Worm (Caenorhabditis elegans): Measurements from ENCODE around the gene C12D8.20.
A peak's percentile ranks its signal among the peaks of the same experiment; 100 is the strongest.

The C12D8.20 gene

ce11 chrV:10246443-10246885 is 24.4 kb downstream of the C12D8.20 start:
- no peak for TF ChIP-seq ceh-48 (tag; optimal IDR thresholded peaks at IDR 0.05)
- no peak for TF ChIP-seq sdc-2 (tag; optimal IDR thresholded peaks at IDR 0.05)
- TF ChIP-seq lin-11 (tag; optimal IDR thresholded peaks at IDR 0.05) = no peak
- TF ChIP-seq unc-42 (tag; optimal IDR thresholded peaks at IDR 0.05) = peak; percentile 17
- TF ChIP-seq pat-9 (tag; optimal IDR thresholded peaks at IDR 0.05) = no peak
- TF ChIP-seq hlh-30 (tag; optimal IDR thresholded peaks at IDR 0.05; ENCODE audit: insufficient read depth) = peak; percentile 2
- TF ChIP-seq ceh-34 (tag; optimal IDR thresholded peaks at IDR 0.05) = no peak

- TF ChIP-seq rnt-1 (tag; optimal IDR thresholded peaks at IDR 0.05) (no peak), unc-86 (tag; optimal IDR thresholded peaks at IDR 0.05) (no peak)
Observed at ce11 chrV:10246967-10247366, 24.9 kb downstream of the C12D8.20 start.

- TF ChIP-seq pat-9 (tag; optimal IDR thresholded peaks at IDR 0.05) (no peak), nhr-232 (tag; optimal IDR thresholded peaks at IDR 0.05) (no peak), unc-42 (tag; optimal IDR thresholded peaks at IDR 0.05) (no peak), ceh-22 (tag; optimal IDR thresholded peaks at IDR 0.05) (no peak), nhr-11 (tag; optimal IDR thresholded peaks at IDR 0.05) (no peak), pax-1 (tag; optimal IDR thresholded peaks at IDR 0.05) (no peak), unc-86 (tag; optimal IDR thresholded peaks at IDR 0.05) (no peak), fkh-10 (GFP tag; optimal IDR thresholded peaks at IDR 0.05) (no peak), F13H6.1 (tag; optimal IDR thresholded peaks at IDR 0.05) (no peak), ceh-24 (tag; optimal IDR thresholded peaks at IDR 0.05) (no peak), pqm-1 (tag; optimal IDR thresholded peaks at IDR 0.05) (no peak), fax-1 (tag; optimal IDR thresholded peaks at IDR 0.05) (no peak), hlh-8 (tag; optimal IDR thresholded peaks at IDR 0.05) (no peak)
Observed at ce11 chrV:10247673-10248239, 25.6 kb downstream of the C12D8.20 start.

ce11 chrV:10248255-10248979 is 26.3 kb downstream of the C12D8.20 start, which contains the start of gene akt-1:
TSS of gene akt-1 (plus strand) at chrV:10248905.
- no peak for TF ChIP-seq nfya-1 (tag; optimal IDR thresholded peaks at IDR 0.05)
- no peak for TF ChIP-seq odd-2 (tag; optimal IDR thresholded peaks at IDR 0.05)
- no peak for TF ChIP-seq sox-4 (tag; optimal IDR thresholded peaks at IDR 0.05)
- no peak for TF ChIP-seq K02D7.2 (tag; optimal IDR thresholded peaks at IDR 0.05)
- TF ChIP-seq sdc-2 (tag; optimal IDR thresholded peaks at IDR 0.05) = no peak
- no peak for TF ChIP-seq unc-86 (tag; optimal IDR thresholded peaks at IDR 0.05)
- no peak for TF ChIP-seq rnt-1 (tag; optimal IDR thresholded peaks at IDR 0.05)
- TF ChIP-seq ahr-1 (tag; optimal IDR thresholded peaks at IDR 0.05) = no peak
- no peak for TF ChIP-seq dmd-4 (tag; optimal IDR thresholded peaks at IDR 0.05; ENCODE audit: borderline replicate concordance)
- no peak for TF ChIP-seq dve-1 (tag; optimal IDR thresholded peaks at IDR 0.05)
- TF ChIP-seq che-1 (tag; optimal IDR thresholded peaks at IDR 0.05) = no peak
- TF ChIP-seq gmeb-2 (tag; optimal IDR thresholded peaks at IDR 0.05) = no peak
- TF ChIP-seq C38D4.7 (GFP tag; optimal IDR thresholded peaks at IDR 0.05) = no peak
- TF ChIP-seq unc-3 (GFP tag; conservative IDR thresholded peaks at IDR 0.05) = no peak
- TF ChIP-seq unc-3 (tag; optimal IDR thresholded peaks at IDR 0.05) = no peak
- TF ChIP-seq pha-2 (tag; optimal IDR thresholded peaks at IDR 0.05) = no peak
- TF ChIP-seq unc-42 (tag; optimal IDR thresholded peaks at IDR 0.05) = no peak
- no peak for TF ChIP-seq pha-4 (tag; optimal IDR thresholded peaks at IDR 0.05)
- no peak for TF ChIP-seq pag-3 (tag; optimal IDR thresholded peaks at IDR 0.05; ENCODE audit: borderline replicate concordance)
- no peak for TF ChIP-seq fax-1 (tag; optimal IDR thresholded peaks at IDR 0.05)
- TF ChIP-seq pat-9 (tag; optimal IDR thresholded peaks at IDR 0.05) = no peak

Measured in whole organism, late embryonic.